Fruit fly (Drosophila melanogaster) whole organism, embryonic: ENCODE measurements around the gene CG32695.
A peak's percentile ranks its signal among the peaks of the same experiment; 100 is the strongest.

Source experiments
- Ada2b ChIP-seq: fragments of 200-800 bp; sonication (Bioruptor generic); IDR thresholded peaks from 2 replicates; pipeline ENCODE4 v1.3.6; 2022; ENCODE audit warnings: missing biosample characterization, missing genetic modification characterization
- CG1024 ChIP-seq: fragments of 200-800 bp; sonication (Bioruptor generic); IDR thresholded peaks from 2 replicates; pipeline ENCODE4 v1.3.6; 2022; ENCODE audit warnings: missing biosample characterization, missing genetic modification characterization
- CG10543 ChIP-seq: fragments of 200-800 bp; sonication (Bioruptor generic); optimal IDR thresholded peaks from 3 replicates; lab custom pipeline; 2017; ENCODE audit warnings: missing biosample characterization, mild to moderate bottlenecking, missing genetic modification characterization, moderate library complexity
- CG10565 ChIP-seq: fragments of 200-800 bp; sonication (Bioruptor generic); optimal IDR thresholded peaks from 3 replicates; lab custom pipeline; 2016; ENCODE audit warnings: missing biosample characterization, mild to moderate bottlenecking, missing genetic modification characterization
- CG11504 ChIP-seq: fragments of 200-800 bp; sonication (Bioruptor generic); optimal IDR thresholded peaks from 3 replicates; lab custom pipeline; 2019; ENCODE audit warnings: missing biosample characterization, mild to moderate bottlenecking, missing genetic modification characterization, moderate library complexity
- CG11723 ChIP-seq: fragments of 200-800 bp; sonication (Bioruptor generic); optimal IDR thresholded peaks from 2 replicates; lab custom pipeline; 2017; ENCODE audit warnings: missing biosample characterization, mild to moderate bottlenecking, missing genetic modification characterization
- CG13775 ChIP-seq: fragments of 200-800 bp; sonication (Bioruptor generic); optimal IDR thresholded peaks from 3 replicates; lab custom pipeline; 2017; ENCODE audit warnings: missing biosample characterization, mild to moderate bottlenecking, missing genetic modification characterization
- CG14050 ChIP-seq: fragments of 200-800 bp; sonication (Bioruptor generic); IDR thresholded peaks from 3 replicates; pipeline ENCODE4 v1.3.6; 2022; ENCODE audit warnings: missing biosample characterization, missing genetic modification characterization
- CG1529 ChIP-seq: fragments of 200-800 bp; sonication (Bioruptor generic); optimal IDR thresholded peaks from 3 replicates; lab custom pipeline; 2018; ENCODE audit warnings: missing biosample characterization, missing genetic modification characterization
- CG17361 ChIP-seq: fragments of 200-800 bp; sonication (Bioruptor generic); IDR thresholded peaks from 3 replicates; pipeline ENCODE4 v1.3.6; 2022; ENCODE audit warnings: missing biosample characterization, missing genetic modification characterization
- CG2129 ChIP-seq: fragments of 200-800 bp; sonication (Bioruptor generic); IDR thresholded peaks from 2 replicates; pipeline ENCODE4 v1.3.6; 2022; ENCODE audit warnings: missing biosample characterization, missing genetic modification characterization; ENCODE audit not compliant: partially characterized antibody
- CG2199 ChIP-seq: fragments of 200-800 bp; sonication (Bioruptor generic); IDR thresholded peaks from 3 replicates; pipeline ENCODE4 v1.3.6; 2022; ENCODE audit warnings: missing biosample characterization, missing genetic modification characterization
- CG2678 ChIP-seq: fragments of 200-800 bp; sonication (Bioruptor generic); optimal IDR thresholded peaks from 3 replicates; lab custom pipeline; 2019; ENCODE audit warnings: missing biosample characterization, mild to moderate bottlenecking, missing genetic modification characterization, moderate library complexity
- CG31441 ChIP-seq: fragments of 200-800 bp; sonication (Bioruptor generic); IDR thresholded peaks from 2 replicates; pipeline ENCODE4 v1.3.6; 2022; ENCODE audit warnings: missing biosample characterization, missing genetic modification characterization
- CG3847 ChIP-seq: fragments of 200-800 bp; sonication (Bioruptor generic); IDR thresholded peaks from 2 replicates; pipeline ENCODE4 v1.3.6; 2022; ENCODE audit warnings: missing biosample characterization, missing genetic modification characterization
- CG4282 ChIP-seq: fragments of 200-800 bp; sonication (Bioruptor generic); optimal IDR thresholded peaks from 2 replicates; lab custom pipeline; 2016; ENCODE audit warnings: missing biosample characterization, missing genetic modification characterization
- CG4820 ChIP-seq: fragments of 200-800 bp; sonication (Bioruptor generic); optimal IDR thresholded peaks from 3 replicates; lab custom pipeline; 2016; ENCODE audit warnings: missing biosample characterization, missing genetic modification characterization
- CG6272 ChIP-seq: fragments of 200-800 bp; sonication (Bioruptor generic); IDR thresholded peaks from 2 replicates; pipeline ENCODE4 v1.3.6; 2022; ENCODE audit warnings: missing biosample characterization, missing genetic modification characterization
- CG6689 ChIP-seq: fragments of 200-800 bp; sonication (Bioruptor generic); IDR thresholded peaks from 2 replicates; pipeline ENCODE4 v1.3.6; 2022; ENCODE audit warnings: missing biosample characterization, missing genetic modification characterization
- CG6791 ChIP-seq: fragments of 200-800 bp; sonication (Bioruptor generic); IDR thresholded peaks from 3 replicates; pipeline ENCODE4 v1.3.6; 2022; ENCODE audit warnings: missing biosample characterization, missing genetic modification characterization; ENCODE audit not compliant: partially characterized antibody
- CG7839 ChIP-seq: fragments of 200-800 bp; sonication (Bioruptor generic); optimal IDR thresholded peaks from 3 replicates; lab custom pipeline; 2018; ENCODE audit warnings: missing biosample characterization, mild to moderate bottlenecking, missing genetic modification characterization, moderate library complexity
- CG7928 ChIP-seq: fragments of 200-800 bp; sonication (Bioruptor generic); optimal IDR thresholded peaks from 2 replicates; lab custom pipeline; 2017; ENCODE audit warnings: missing biosample characterization, mild to moderate bottlenecking, missing genetic modification characterization
- CG8290 ChIP-seq, 3 experiments: fragments of 200-800 bp; sonication (Bioruptor generic); optimal IDR thresholded peaks; 2 replicates each; lab custom pipeline; 2016 to 2019; ENCODE audit warnings: missing biosample characterization in 3 of 3, missing genetic modification characterization in 3 of 3, mild to moderate bottlenecking in 2 of 3, moderate library complexity in 1 of 3
- Dip2 ChIP-seq: fragments of 200-800 bp; sonication (Bioruptor generic); IDR thresholded peaks from 2 replicates; pipeline ENCODE4 v1.3.6; 2022; ENCODE audit warnings: missing biosample characterization, missing genetic modification characterization
- Ets65A ChIP-seq: fragments of 200-800 bp; sonication (Bioruptor generic); peaks from one replicate; lab custom pipeline; 2016; ENCODE audit warnings: missing biosample characterization, missing genetic modification characterization
- Hr51 ChIP-seq, 2 experiments: fragments of 200-800 bp; sonication (Bioruptor generic); optimal IDR thresholded peaks; 2 replicates in 1 of 2; 3 replicates in 1 of 2; lab custom pipeline; 2016 to 2018; ENCODE audit warnings: missing biosample characterization in 2 of 2, missing genetic modification characterization in 2 of 2, mild to moderate bottlenecking in 1 of 2, moderate library complexity in 1 of 2
- Hr78 ChIP-seq, 2 experiments: fragments of 200-800 bp in 1 of 2; fragments of >200 bp in 1 of 2; sonication (Bioruptor generic) in 1 of 2; optimal IDR thresholded peaks; 2 replicates each; lab custom pipeline; 2017 to 2019; ENCODE audit warnings: missing biosample characterization in 2 of 2, missing genetic modification characterization in 2 of 2, mild to moderate bottlenecking in 1 of 2, moderate library complexity in 1 of 2
- NC2α ChIP-seq: fragments of 200-800 bp; sonication (Bioruptor generic); optimal IDR thresholded peaks from 2 replicates; lab custom pipeline; 2016; ENCODE audit warnings: missing biosample characterization, missing genetic modification characterization
- PHDP ChIP-seq: fragments of 200-800 bp; sonication (Bioruptor generic); optimal IDR thresholded peaks from 3 replicates; lab custom pipeline; 2018; ENCODE audit warnings: missing biosample characterization, mild to moderate bottlenecking, missing genetic modification characterization, moderate library complexity
- Ptx1 ChIP-seq: fragments of 200-800 bp; sonication (Bioruptor generic); IDR thresholded peaks from 2 replicates; pipeline ENCODE4 v1.3.6; 2022; ENCODE audit warnings: missing biosample characterization, missing genetic modification characterization
- Trl ChIP-seq, 3 experiments: fragments of >200 bp in 2 of 3; fragments of 200-800 bp in 1 of 3; sonication (Bioruptor generic) in 1 of 3; optimal IDR thresholded peaks; 2 replicates in 1 of 3; 3 replicates in 2 of 3; lab custom pipeline; 2016 to 2017; ENCODE audit warnings: missing biosample characterization in 1 of 3, missing genetic modification characterization in 1 of 3
- Xbp1 ChIP-seq: fragments of 200-800 bp; sonication (Bioruptor generic); optimal IDR thresholded peaks from 3 replicates; lab custom pipeline; 2016; ENCODE audit warnings: missing biosample characterization, mild to moderate bottlenecking, missing genetic modification characterization
- amos ChIP-seq: fragments of 200-800 bp; sonication (Bioruptor generic); IDR thresholded peaks from 2 replicates; pipeline ENCODE4 v1.3.6; 2022; ENCODE audit warnings: missing biosample characterization, missing genetic modification characterization; ENCODE audit not compliant: partially characterized antibody
- bcd ChIP-seq: fragments of 200-800 bp; sonication (Bioruptor generic); optimal IDR thresholded peaks from 2 replicates; lab custom pipeline; 2017; ENCODE audit warnings: missing biosample characterization, mild to moderate bottlenecking, missing genetic modification characterization
- bsh ChIP-seq, 2 experiments: fragments of 200-800 bp; sonication (Bioruptor generic); optimal IDR thresholded peaks; 2 replicates each; lab custom pipeline; 2017 to 2018; ENCODE audit warnings: mild to moderate bottlenecking in 2 of 2, missing biosample characterization in 2 of 2, missing genetic modification characterization in 2 of 2, moderate library complexity in 1 of 2
- danr ChIP-seq: fragments of 200-800 bp; sonication (Bioruptor generic); IDR thresholded peaks from 2 replicates; pipeline ENCODE4 v1.3.6; 2022; ENCODE audit warnings: missing biosample characterization, missing genetic modification characterization
- dmrt99B ChIP-seq: fragments of 200-800 bp; sonication (Bioruptor generic); optimal IDR thresholded peaks from 2 replicates; lab custom pipeline; 2018; ENCODE audit warnings: missing biosample characterization, mild to moderate bottlenecking, missing genetic modification characterization, moderate library complexity
- ftz-f1 ChIP-seq: fragments of 200-800 bp; sonication (Bioruptor generic); optimal IDR thresholded peaks from 2 replicates; lab custom pipeline; 2016; ENCODE audit warnings: missing biosample characterization, missing genetic modification characterization
- grn ChIP-seq: fragments of 200-800 bp; sonication (Bioruptor generic); optimal IDR thresholded peaks from 3 replicates; lab custom pipeline; 2017; ENCODE audit warnings: missing biosample characterization, missing genetic modification characterization
- insv ChIP-seq, 2 experiments: fragments of 200-800 bp; sonication (Bioruptor generic); optimal IDR thresholded peaks; 3 replicates each; lab custom pipeline; 2016 to 2018; ENCODE audit warnings: missing biosample characterization in 2 of 2, missing genetic modification characterization in 2 of 2
- klu ChIP-seq: fragments of 200-800 bp; sonication (Bioruptor generic); IDR thresholded peaks from 2 replicates; pipeline ENCODE4 v1.3.6; 2022; ENCODE audit warnings: missing biosample characterization, missing genetic modification characterization
- lilli ChIP-seq: fragments of 200-800 bp; sonication (Bioruptor generic); optimal IDR thresholded peaks from 3 replicates; lab custom pipeline; 2016; ENCODE audit warnings: missing biosample characterization, missing genetic modification characterization
- pb ChIP-seq: fragments of 200-800 bp; sonication (Bioruptor generic); optimal IDR thresholded peaks from 3 replicates; lab custom pipeline; 2016; ENCODE audit warnings: missing biosample characterization, missing genetic modification characterization
- ro ChIP-seq: fragments of 200-800 bp; sonication (Bioruptor generic); IDR thresholded peaks from 2 replicates; pipeline ENCODE4 v1.3.6; 2022; ENCODE audit warnings: missing biosample characterization, missing genetic modification characterization
- row ChIP-seq: fragments of 200-800 bp; sonication (Bioruptor generic); IDR thresholded peaks from 3 replicates; pipeline ENCODE4 v1.3.6; 2022; ENCODE audit warnings: missing biosample characterization, missing genetic modification characterization
- sens ChIP-seq: fragments of 200-800 bp; sonication (Bioruptor generic); peaks from one replicate; lab custom pipeline; 2016; ENCODE audit warnings: missing biosample characterization, missing genetic modification characterization
- unpg ChIP-seq: fragments of 200-800 bp; sonication (Bioruptor generic); optimal IDR thresholded peaks from 3 replicates; lab custom pipeline; 2018; ENCODE audit warnings: missing biosample characterization, mild to moderate bottlenecking, missing genetic modification characterization, moderate library complexity

The CG32695 gene

dm6 chrX:9873917-9874316 is at the start of gene CG32695:
TSS of gene CG32695 (minus strand) at chrX:9874057.
- TF ChIP-seq CG10543 (GFP tag; lab: Kevin White, UChicago) (peak; percentile 9), CG2129 (GFP tag; lab: Robert Waterston, UW) (no peak), danr (GFP tag; lab: Robert Waterston, UW) (no peak), bsh (GFP tag; optimal IDR thresholded peaks at IDR 0.05; lab: Kevin White, UChicago) (no peak), grn (GFP tag; lab: Kevin White, UChicago) (peak; percentile 50)

- TF ChIP-seq CG11504 (tag; lab: Kevin White, UChicago) (peak; percentile 68), insv (GFP tag; optimal IDR thresholded peaks at IDR 0.05; lab: Kevin White, UChicago) (no peak), bcd (GFP tag; lab: Kevin White, UChicago) (peak; percentile 13), CG8290 (GFP tag; optimal IDR thresholded peaks at IDR 0.05; lab: Kevin White, UChicago) (no peak), CG8290 (tag; optimal IDR thresholded peaks at IDR 0.05; lab: Kevin White, UChicago) (no peak), klu (GFP tag; lab: Robert Waterston, UW) (no peak), amos (GFP tag; lab: Robert Waterston, UW) (no peak), CG2199 (GFP tag; lab: Robert Waterston, UW) (no peak), CG14050 (GFP tag; lab: Robert Waterston, UW) (no peak), Hr78 (GFP tag; optimal IDR thresholded peaks at IDR 0.05; lab: Kevin White, UChicago) (peak in 1 of 2 experiments; percentile 64), CG6689 (GFP tag; lab: Robert Waterston, UW) (peak; percentile 45; the same call in 1 of the 2 replicates), Trl (optimal IDR thresholded peaks at IDR 0.05; lab: Kevin White, UChicago) (no peak), Trl (GFP tag; optimal IDR thresholded peaks at IDR 0.05; lab: Kevin White, UChicago) (no peak), CG1529 (GFP tag; lab: Kevin White, UChicago) (peak; percentile 11), CG4820 (GFP tag; lab: Kevin White, UChicago) (peak; percentile 3), CG17361 (GFP tag; lab: Robert Waterston, UW) (0 out of 3 replicates have a peak, but pooled peaks have one; percentile 15), unpg (GFP tag; lab: Kevin White, UChicago) (peak; percentile 48), sens (peak; percentile 74), Hr51 (GFP tag; optimal IDR thresholded peaks at IDR 0.05; lab: Kevin White, UChicago) (peak in 1 of 2 experiments; percentile 27), pb (GFP tag; lab: Kevin White, UChicago) (no peak), Xbp1 (peak; percentile 1), Ets65A (GFP tag; lab: Kevin White, UChicago) (peak; percentile 53), CG31441 (peak; percentile 27; the same call in 1 of the 2 replicates), Dip2 (GFP tag; lab: Robert Waterston, UW) (no peak), CG3847 (0 out of 2 replicates have a peak, but pooled peaks have one; percentile 12), PHDP (tag; lab: Kevin White, UChicago) (peak; percentile 34), CG13775 (GFP tag; lab: Kevin White, UChicago) (no peak), NC2α (GFP tag; lab: Kevin White, UChicago) (no peak), ftz-f1 (GFP tag; lab: Kevin White, UChicago) (no peak), ro (GFP tag; lab: Robert Waterston, UW) (no peak), CG10565 (GFP tag; lab: Kevin White, UChicago) (no peak), CG6272 (GFP tag; lab: Robert Waterston, UW) (no peak), CG6791 (GFP tag; lab: Robert Waterston, UW) (no peak), CG7839 (tag; lab: Kevin White, UChicago) (peak; percentile 56), bsh (GFP tag; optimal IDR thresholded peaks at IDR 0.05; lab: Kevin White, UChicago) (peak in 1 of 2 experiments; percentile 56), CG7928 (no peak), CG2678 (tag; lab: Kevin White, UChicago) (peak; percentile 59), Ada2b (GFP tag; lab: Robert Waterston, UW) (peak; percentile 38; the same call in 1 of the 2 replicates), CG4282 (GFP tag; lab: Kevin White, UChicago) (no peak), CG1024 (GFP tag; lab: Robert Waterston, UW) (0 out of 2 replicates have a peak, but pooled peaks have one; percentile 22), CG11723 (GFP tag; lab: Kevin White, UChicago) (no peak), Ptx1 (GFP tag; lab: Robert Waterston, UW) (peak; percentile 44; the same call in 1 of the 2 replicates), row (GFP tag; lab: Robert Waterston, UW) (0 out of 3 replicates have a peak, but pooled peaks have one; percentile 30), dmrt99B (tag; lab: Kevin White, UChicago) (peak; percentile 63), lilli (no peak)
These were observed 37.9 kb upstream of the CG32695 start for dm6 chrX:9911751-9912150.
